Fruit fly (Drosophila melanogaster): Measurements from ENCODE around the gene CG10347.

DNA sequence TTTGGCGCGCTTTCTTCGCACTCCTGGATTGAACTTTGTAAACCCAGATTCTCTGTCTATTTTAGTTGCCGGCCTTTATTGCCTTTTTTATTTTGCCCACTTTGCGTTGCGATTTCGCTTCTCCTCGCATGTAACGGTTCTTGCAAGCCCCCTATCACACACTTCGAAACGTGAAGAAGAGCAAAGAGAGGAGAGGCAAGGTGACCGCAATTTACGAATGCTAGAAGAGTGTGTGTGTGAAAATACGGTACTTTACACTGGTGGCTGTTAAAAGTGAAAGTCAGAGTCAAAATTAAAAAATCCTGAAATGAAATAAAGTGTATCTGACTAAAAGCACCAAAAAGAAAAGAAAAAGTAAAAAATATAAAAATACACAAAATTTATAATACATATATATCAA lies 39.5 kb upstream of the CG10347 start:
- TF ChIP-seq Pif1B (GFP tag; optimal IDR thresholded peaks at IDR 0.05), result no peak
- no peak for TF ChIP-seq CG14655 (GFP tag; optimal IDR thresholded peaks at IDR 0.05)
- TF ChIP-seq gl (tag; optimal IDR thresholded peaks at IDR 0.05), result no peak
- no peak for TF ChIP-seq D1 (tag; optimal IDR thresholded peaks at IDR 0.05)
- TF ChIP-seq CG12605 (GFP tag; IDR thresholded peaks at IDR 0.05), result no peak
- no peak for TF ChIP-seq CG32121 (GFP tag; IDR thresholded peaks at IDR 0.05)
- no peak for TF ChIP-seq EcR (GFP tag; optimal IDR thresholded peaks at IDR 0.05)
- no peak for TF ChIP-seq fd96Ca (GFP tag; IDR thresholded peaks at IDR 0.05)
- TF ChIP-seq CG13204 (GFP tag; optimal IDR thresholded peaks at IDR 0.05), result no peak
- TF ChIP-seq CG4496 (GFP tag; IDR thresholded peaks at IDR 0.05), result no peak
- TF ChIP-seq Pif1A (GFP tag; optimal IDR thresholded peaks at IDR 0.05), result no peak
- no peak for TF ChIP-seq CG15710 (tag; optimal IDR thresholded peaks at IDR 0.05)
- TF ChIP-seq Snoo (tag; optimal IDR thresholded peaks at IDR 0.05), result no peak
